Fruit fly (Drosophila melanogaster) whole organism, embryonic: ENCODE results near the gene CG11790.

Experiments used
- CG11093 ChIP-seq: fragments of 200-800 bp; sonication (Bioruptor generic); IDR thresholded peaks from 3 replicates; pipeline ENCODE4 v1.3.6; 2022; ENCODE audit warnings: missing biosample characterization, missing genetic modification characterization
- CG11456 ChIP-seq: fragments of 200-800 bp; sonication (Bioruptor generic); IDR thresholded peaks from 3 replicates; pipeline ENCODE4 v1.3.6; 2022; ENCODE audit warnings: missing biosample characterization, missing genetic modification characterization
- CG13894 ChIP-seq: fragments of 200-800 bp; sonication (Bioruptor generic); optimal IDR thresholded peaks from 3 replicates; lab custom pipeline; 2018; ENCODE audit warnings: missing biosample characterization, mild to moderate bottlenecking, missing genetic modification characterization, moderate library complexity
- CG16779 ChIP-seq: fragments of 200-800 bp; sonication (Bioruptor generic); IDR thresholded peaks from 2 replicates; pipeline ENCODE4 v1.3.6; 2022; ENCODE audit warnings: missing biosample characterization, missing genetic modification characterization
- CG33213 ChIP-seq: fragments of 200-800 bp; sonication (Bioruptor generic); optimal IDR thresholded peaks from 3 replicates; lab custom pipeline; 2016; ENCODE audit warnings: missing biosample characterization, missing genetic modification characterization
- CG3838 ChIP-seq: fragments of 200-800 bp; sonication (Bioruptor generic); optimal IDR thresholded peaks from 3 replicates; lab custom pipeline; 2016; ENCODE audit warnings: missing biosample characterization, missing genetic modification characterization
- Med ChIP-seq: fragments of 200-800 bp; sonication (Bioruptor generic); peaks from one replicate; lab custom pipeline; 2016; ENCODE audit warnings: missing biosample characterization, missing genetic modification characterization, mild to moderate bottlenecking, inconsistent platforms, moderate library complexity
- Oaz ChIP-seq: fragments of 200-800 bp; sonication (Bioruptor generic); IDR thresholded peaks from 2 replicates; pipeline ENCODE4 v1.3.6; 2022; ENCODE audit warnings: missing biosample characterization, missing genetic modification characterization
- amos ChIP-seq: fragments of 200-800 bp; sonication (Bioruptor generic); IDR thresholded peaks from 2 replicates; pipeline ENCODE4 v1.3.6; 2022; ENCODE audit warnings: missing biosample characterization, missing genetic modification characterization; ENCODE audit not compliant: partially characterized antibody
- da ChIP-seq: fragments of 200-800 bp; sonication (Bioruptor generic); optimal IDR thresholded peaks from 2 replicates; lab custom pipeline; 2016; ENCODE audit warnings: missing biosample characterization, missing genetic modification characterization
- dan ChIP-seq: fragments of 200-800 bp; sonication (Bioruptor generic); IDR thresholded peaks from 2 replicates; pipeline ENCODE4 v1.3.6; 2022; ENCODE audit warnings: missing biosample characterization, missing genetic modification characterization
- dmrt99B ChIP-seq: fragments of 200-800 bp; sonication (Bioruptor generic); optimal IDR thresholded peaks from 2 replicates; lab custom pipeline; 2018; ENCODE audit warnings: missing biosample characterization, mild to moderate bottlenecking, missing genetic modification characterization, moderate library complexity
- tup ChIP-seq: fragments of 200-800 bp; sonication (Bioruptor generic); optimal IDR thresholded peaks from 2 replicates; lab custom pipeline; 2016; ENCODE audit warnings: missing biosample characterization, mild to moderate bottlenecking, missing genetic modification characterization, moderate library complexity
- unc-4 ChIP-seq: fragments of 200-800 bp; sonication (Bioruptor generic); IDR thresholded peaks from 2 replicates; pipeline ENCODE4 v1.3.6; 2022; ENCODE audit warnings: missing biosample characterization, missing genetic modification characterization; ENCODE audit not compliant: partially characterized antibody

DNA sequence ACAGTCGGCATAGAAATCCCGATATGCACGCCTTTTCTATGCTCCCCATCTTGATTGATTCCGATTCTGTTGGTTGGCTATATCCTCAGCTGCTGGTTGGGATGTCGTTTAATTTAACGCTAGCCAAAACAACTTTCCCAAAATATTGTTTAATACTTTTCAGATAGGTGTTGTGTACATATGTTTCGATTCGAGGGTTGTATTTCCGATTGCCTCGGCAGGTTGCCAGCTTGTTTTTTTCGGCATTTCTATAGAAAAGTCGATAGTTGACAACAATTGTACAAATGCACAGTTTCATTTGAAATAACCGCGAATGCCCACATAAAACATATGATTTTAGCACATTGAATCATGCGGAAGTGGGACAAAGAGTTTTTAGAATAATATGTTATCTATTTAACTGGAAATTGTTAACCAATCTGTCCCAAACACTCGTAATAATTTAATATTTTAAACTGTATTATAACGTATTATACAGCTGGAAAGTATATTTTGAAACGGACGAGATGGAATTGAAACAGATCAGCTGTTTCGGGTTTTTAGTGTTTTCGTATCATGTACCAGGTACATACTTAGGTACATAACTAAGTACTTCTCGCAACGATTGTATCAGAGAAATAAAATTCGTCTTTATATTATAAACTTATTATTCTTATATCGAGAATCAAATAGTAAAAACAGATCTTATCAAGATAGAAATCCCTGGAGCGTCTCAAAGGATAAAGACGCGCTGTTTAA is 7.1 kb downstream of the CG11790 start, which contains the start of gene CG31109:
- TF ChIP-seq amos (peak; percentile 63; the same call in 1 of the 2 replicates), dan (no peak), da (GFP tag; lab: Kevin White, UChicago) (no peak), tup (GFP tag; lab: Kevin White, UChicago) (no peak), unc-4 (GFP tag; lab: Robert Waterston, UW) (peak; percentile 44; the same call in 1 of the 2 replicates), dmrt99B (no peak), CG11093 (GFP tag; lab: Robert Waterston, UW) (no peak), CG33213 (no peak), Oaz (GFP tag; lab: Robert Waterston, UW) (no peak), CG3838 (GFP tag; lab: Kevin White, UChicago) (no peak), CG16779 (GFP tag; lab: Robert Waterston, UW) (no peak), CG11456 (GFP tag; lab: Robert Waterston, UW) (no peak), Med (GFP tag; lab: Kevin White, UChicago) (peak; percentile 74), CG13894 (peak; percentile 42)
